Worm (Caenorhabditis elegans): ENCODE data around the gene D2007.1.

ce11 chrIII:8158140-8158786 is 3.0 kb downstream of the D2007.1 start, which contains the start of gene atg-13:
- TF ChIP-seq him-1 (tag; optimal IDR thresholded peaks at IDR 0.05): no peak
- no peak for TF ChIP-seq dao-5 (tag; optimal IDR thresholded peaks at IDR 0.05)

All from whole organism, L4/young adult.